Fruit fly (Drosophila melanogaster): Measurements from ENCODE around the gene Lrrk.

Lrrk gene

DNA sequence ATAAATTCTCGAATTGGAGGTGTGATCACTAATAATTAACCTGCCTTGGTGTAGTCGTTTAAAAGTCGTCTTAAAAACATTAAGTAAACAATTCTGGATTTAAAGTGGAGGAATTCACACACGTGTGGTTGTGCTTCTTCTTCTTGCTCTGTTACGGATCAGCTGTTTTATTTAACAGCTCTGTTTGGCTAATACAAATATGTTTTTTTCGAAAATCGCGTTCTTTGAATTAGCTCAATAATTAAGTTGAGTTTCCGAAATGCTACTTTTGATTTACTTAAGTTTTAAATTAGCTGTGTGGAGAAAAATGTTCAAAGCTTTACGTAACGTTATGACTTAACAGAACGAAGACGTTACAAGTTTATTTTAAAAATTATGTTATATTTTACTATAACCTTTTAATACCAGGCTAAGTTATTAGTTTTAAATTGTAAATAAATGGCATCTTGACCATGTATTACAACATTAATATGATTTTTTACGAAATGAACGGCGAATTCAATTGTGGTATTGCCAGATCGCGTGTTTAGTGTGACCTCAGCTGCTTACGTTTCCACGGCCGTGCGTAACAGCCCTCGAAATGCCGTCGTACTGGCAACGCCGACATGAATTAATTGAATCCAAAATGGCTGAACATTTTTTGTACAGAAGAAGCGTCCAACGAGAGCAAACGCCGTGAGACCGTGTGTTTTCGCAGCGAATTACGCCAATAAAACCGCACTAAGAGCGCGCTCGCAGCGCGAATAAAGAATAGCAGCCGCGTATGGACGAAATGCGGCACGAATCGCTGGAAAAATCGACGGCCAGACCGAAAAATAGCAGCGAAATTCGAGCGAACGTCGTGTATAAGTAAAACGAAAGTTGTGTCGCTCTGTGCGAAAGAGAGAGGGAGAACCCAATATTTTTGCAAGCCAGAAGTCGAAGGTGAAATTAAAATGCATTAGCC, 42.5 kb upstream of the Lrrk start, which contains the start of the genes Pus1 and bon:
Gene Pus1, minus strand, starts transcription at position 155 of the 946 bp plus-strand sequence.
Gene bon, plus strand, starts transcription at position 623 of the 946 bp plus-strand sequence.
- TF ChIP-seq CG14655 (GFP tag; optimal IDR thresholded peaks at IDR 0.05) = no peak
- TF ChIP-seq CG9948 (tag; optimal IDR thresholded peaks at IDR 0.05) = no peak
- TF ChIP-seq Pif1B (GFP tag; optimal IDR thresholded peaks at IDR 0.05) = no peak
- TF ChIP-seq fd96Ca (GFP tag; IDR thresholded peaks at IDR 0.05) = no peak
- no peak for TF ChIP-seq rn (GFP tag; IDR thresholded peaks at IDR 0.05)
- TF ChIP-seq CG8301 (tag; optimal IDR thresholded peaks at IDR 0.05) = no peak
- TF ChIP-seq CG4496 (GFP tag; IDR thresholded peaks at IDR 0.05) = peak; percentile 20; the same call in 1 of the 3 replicates
- no peak for TF ChIP-seq gl (tag; optimal IDR thresholded peaks at IDR 0.05)
- no peak for TF ChIP-seq Ets98B (GFP tag; IDR thresholded peaks at IDR 0.05)
- no peak for TF ChIP-seq CG10348 (GFP tag; IDR thresholded peaks at IDR 0.05)
- no peak for TF ChIP-seq CG15710 (tag; optimal IDR thresholded peaks at IDR 0.05)
- TF ChIP-seq EcR (GFP tag; optimal IDR thresholded peaks at IDR 0.05) = peak; percentile 2

DNA sequence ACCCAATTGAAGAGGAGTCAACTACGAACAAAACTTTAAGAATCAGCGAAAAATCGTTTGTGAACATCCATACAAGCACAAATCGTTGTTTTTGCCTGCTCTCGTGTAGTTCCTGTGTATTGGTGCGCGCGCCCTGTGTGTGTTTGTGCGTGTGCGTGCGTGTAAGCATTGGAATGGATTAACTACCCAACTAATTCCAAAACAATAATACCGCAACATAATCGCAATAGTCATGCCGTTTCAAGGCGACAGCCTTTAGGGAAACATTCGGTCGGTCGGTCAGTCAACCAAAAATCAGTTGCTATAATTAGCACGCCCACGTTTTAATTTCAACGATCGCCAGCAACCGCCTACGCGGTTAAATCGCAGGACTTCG, 41.8 kb upstream of the Lrrk start:
- TF ChIP-seq CG13204 (GFP tag; optimal IDR thresholded peaks at IDR 0.05) (no peak), Pif1B (GFP tag; optimal IDR thresholded peaks at IDR 0.05) (no peak), CG34367 (tag; optimal IDR thresholded peaks at IDR 0.05) (no peak), CG32121 (GFP tag; IDR thresholded peaks at IDR 0.05) (no peak), Snoo (tag; optimal IDR thresholded peaks at IDR 0.05) (no peak), fd96Ca (GFP tag; IDR thresholded peaks at IDR 0.05) (0 out of 3 replicates have a peak, but pooled peaks have one; percentile 27), CG9948 (tag; optimal IDR thresholded peaks at IDR 0.05) (no peak), D1 (tag; optimal IDR thresholded peaks at IDR 0.05) (no peak)

dm6 chr3R:20594194-20595144, 40.8 kb upstream of the Lrrk start:
- peak; percentile 98 for TF ChIP-seq CG8159 (tag; optimal IDR thresholded peaks at IDR 0.05)
- peak; percentile 96 for TF ChIP-seq CG15710 (tag; optimal IDR thresholded peaks at IDR 0.05)
- TF ChIP-seq CG32121 (GFP tag; IDR thresholded peaks at IDR 0.05) = peak; percentile 70
- peak; percentile 76 for TF ChIP-seq CG4496 (GFP tag; IDR thresholded peaks at IDR 0.05)
- peak; percentile 35; the same call in 1 of the 3 replicates for TF ChIP-seq fd96Ca (GFP tag; IDR thresholded peaks at IDR 0.05)
- TF ChIP-seq gl (tag; optimal IDR thresholded peaks at IDR 0.05) = peak; percentile 60
- TF ChIP-seq Snoo (tag; optimal IDR thresholded peaks at IDR 0.05) = peak; percentile 74
- peak; percentile 75; the same call in 1 of the 2 replicates for TF ChIP-seq rn (GFP tag; IDR thresholded peaks at IDR 0.05)
- peak; percentile 54 for TF ChIP-seq EcR (GFP tag; optimal IDR thresholded peaks at IDR 0.05)
- peak; percentile 89 for TF ChIP-seq CG8301 (tag; optimal IDR thresholded peaks at IDR 0.05)
- peak; percentile 95 for TF ChIP-seq CG17806 (tag; optimal IDR thresholded peaks at IDR 0.05)
- TF ChIP-seq CG13204 (GFP tag; optimal IDR thresholded peaks at IDR 0.05) = peak; percentile 83
- peak; percentile 8; the same call in 1 of the 2 replicates for TF ChIP-seq CG10348 (GFP tag; IDR thresholded peaks at IDR 0.05)
- TF ChIP-seq CG9948 (tag; optimal IDR thresholded peaks at IDR 0.05) = peak; percentile 98
- TF ChIP-seq Pif1B (GFP tag; optimal IDR thresholded peaks at IDR 0.05) = peak; percentile 76
- TF ChIP-seq CG14655 (GFP tag; optimal IDR thresholded peaks at IDR 0.05) = peak; percentile 95
- peak; percentile 96 for TF ChIP-seq D1 (tag; optimal IDR thresholded peaks at IDR 0.05)
- TF ChIP-seq Pif1A (GFP tag; optimal IDR thresholded peaks at IDR 0.05) = peak; percentile 82
- peak; percentile 83 for TF ChIP-seq CG12605 (GFP tag; IDR thresholded peaks at IDR 0.05)
- peak; percentile 90 for TF ChIP-seq CG34367 (tag; optimal IDR thresholded peaks at IDR 0.05)
- peak; percentile 74 for TF ChIP-seq Ets98B (GFP tag; IDR thresholded peaks at IDR 0.05)

dm6 chr3R:20595145-20595812, 40.0 kb upstream of the Lrrk start:
- TF ChIP-seq CG17806 (tag; optimal IDR thresholded peaks at IDR 0.05) (peak; percentile 20), fd96Ca (GFP tag; IDR thresholded peaks at IDR 0.05) (no peak), CG8301 (tag; optimal IDR thresholded peaks at IDR 0.05) (peak; percentile 18), CG4496 (GFP tag; IDR thresholded peaks at IDR 0.05) (no peak; the same call in 2 of the 3 replicates), CG14655 (GFP tag; optimal IDR thresholded peaks at IDR 0.05) (peak; percentile 59), CG8159 (tag; optimal IDR thresholded peaks at IDR 0.05) (peak; percentile 12)

- TF ChIP-seq CG17806 (tag; optimal IDR thresholded peaks at IDR 0.05) (no peak), Ets98B (GFP tag; IDR thresholded peaks at IDR 0.05) (no peak), CG8159 (tag; optimal IDR thresholded peaks at IDR 0.05) (no peak), CG10348 (GFP tag; IDR thresholded peaks at IDR 0.05) (no peak), Pif1A (GFP tag; optimal IDR thresholded peaks at IDR 0.05) (no peak), CG9948 (tag; optimal IDR thresholded peaks at IDR 0.05) (no peak), Snoo (tag; optimal IDR thresholded peaks at IDR 0.05) (no peak), CG15710 (tag; optimal IDR thresholded peaks at IDR 0.05) (no peak), Pif1B (GFP tag; optimal IDR thresholded peaks at IDR 0.05) (no peak), EcR (GFP tag; optimal IDR thresholded peaks at IDR 0.05) (no peak), rn (GFP tag; IDR thresholded peaks at IDR 0.05) (no peak), CG13204 (GFP tag; optimal IDR thresholded peaks at IDR 0.05) (no peak), CG14655 (GFP tag; optimal IDR thresholded peaks at IDR 0.05) (no peak), CG34367 (tag; optimal IDR thresholded peaks at IDR 0.05) (no peak)
Measured at dm6 chr3R:20595901-20596300, 39.4 kb upstream of the Lrrk start.

Measured in whole organism, pupa.